Fruit fly (Drosophila melanogaster) whole organism, pupa: ENCODE measurements around the gene CG32115.

Source experiments
- CG13204 ChIP-seq: fragments of 200-800 bp; sonication (Bioruptor generic); optimal IDR thresholded peaks from 2 replicates; lab custom pipeline; 2018; ENCODE audit warnings: missing biosample characterization, mild to moderate bottlenecking, missing genetic modification characterization, moderate library complexity
- CG34367 ChIP-seq: fragments of 200-800 bp; sonication (Bioruptor generic); optimal IDR thresholded peaks from 2 replicates; lab custom pipeline; 2018; ENCODE audit warnings: missing biosample characterization, mild to moderate bottlenecking, missing genetic modification characterization
- EcR ChIP-seq: fragments of 200-800 bp; sonication (Bioruptor generic); optimal IDR thresholded peaks from 3 replicates; lab custom pipeline; 2019; ENCODE audit warnings: missing biosample characterization, missing genetic modification characterization, mild to moderate bottlenecking, moderate library complexity, missing genetic modification reagents

DNA sequence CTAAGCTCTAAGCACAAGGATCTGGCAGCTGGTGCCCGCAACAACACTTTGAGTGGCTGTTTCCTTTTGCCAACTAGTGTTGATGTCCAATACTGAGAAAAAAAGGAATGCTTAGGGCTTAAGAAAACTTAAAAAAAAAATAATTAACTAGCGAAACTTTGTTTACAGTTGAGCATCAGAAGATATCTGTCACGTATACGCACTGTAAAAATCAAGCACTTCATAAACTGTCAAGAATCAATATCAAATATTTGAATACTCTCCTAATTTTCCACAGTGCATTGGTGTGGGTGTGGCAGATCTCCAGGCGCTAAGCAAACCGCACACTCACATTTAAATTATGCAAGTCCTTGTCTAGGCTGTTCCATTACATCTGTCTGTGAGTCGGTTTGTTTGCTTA is 39.2 kb downstream of the CG32115 start:
- no peak for TF ChIP-seq CG34367 (tag; lab: Kevin White, UChicago)
- no peak for TF ChIP-seq EcR
- no peak for TF ChIP-seq CG13204
